Worm (Caenorhabditis elegans): ENCODE results near the gene K07H8.7.

- TF ChIP-seq nhr-25 (tag; optimal IDR thresholded peaks at IDR 0.05; ENCODE audit: borderline replicate concordance, insufficient read depth) (no peak), fos-1 (tag; optimal IDR thresholded peaks at IDR 0.05) (no peak), aly-2 (tag; optimal IDR thresholded peaks at IDR 0.05) (no peak), jun-1 (tag; optimal IDR thresholded peaks at IDR 0.05) (no peak), ama-1 (optimal IDR thresholded peaks at IDR 0.05) (no peak), nhr-10 (tag; optimal IDR thresholded peaks at IDR 0.05) (no peak), zip-11 (GFP tag; IDR thresholded peaks at IDR 0.05) (no peak), mdt-29 (GFP tag; IDR thresholded peaks at IDR 0.05) (0 out of 2 replicates have a peak, but pooled peaks have one; percentile 19), T26A8.4 (GFP tag; IDR thresholded peaks at IDR 0.05) (no peak), daf-8 (GFP tag; IDR thresholded peaks at IDR 0.05) (no peak), nhr-76 (tag; optimal IDR thresholded peaks at IDR 0.05) (no peak), attf-4 (tag; optimal IDR thresholded peaks at IDR 0.05) (no peak), F10B5.3 (tag; optimal IDR thresholded peaks at IDR 0.05) (no peak)
These were observed 2.9 kb upstream of the K07H8.7 start for ce11 chrIV:8262671-8263070.

Data from whole organism, L4 larva.